Worm (Caenorhabditis elegans) whole organism, young adult: ENCODE data around the gene Y49F6B.2.

Source experiments
- F39B2.1 ChIP-seq: fragments of 200-800 bp; sonication (Bioruptor generic); IDR thresholded peaks from 2 replicates; pipeline ENCODE4 v1.3.6; 2022; ENCODE audit warnings: missing genetic modification reagents, missing genetic modification characterization, missing compliant biosample characterization
- dox-1 ChIP-seq: fragments of 200-800 bp; sonication (Bioruptor generic); IDR thresholded peaks from 2 replicates; pipeline ENCODE4 v1.3.6; 2022; ENCODE audit warnings: missing genetic modification reagents, missing genetic modification characterization, missing compliant biosample characterization
- hrde-1 ChIP-seq: sonication (generic microtip); optimal IDR thresholded peaks from 2 replicates; lab custom pipeline; 2016; ENCODE audit warnings: missing genetic modification characterization, mild to moderate bottlenecking, missing compliant biosample characterization, moderate library complexity, missing genotype, missing genetic modification reagents, borderline replicate concordance
- nhr-27 ChIP-seq: fragments of 200-800 bp; sonication (Bioruptor generic); optimal IDR thresholded peaks from 2 replicates; lab custom pipeline; 2018; ENCODE audit warnings: mild to moderate bottlenecking, missing genetic modification characterization, moderate library complexity, missing compliant biosample characterization
- rpc-1 ChIP-seq, 2 experiments: fragments of 150-350 bp in 1 of 2; sonication (generic microtip) in 1 of 2; optimal IDR thresholded peaks; 2 replicates each; lab custom pipeline; 2014 to 2018; ENCODE audit warnings: missing biosample characterization in 1 of 2, missing genetic modification characterization in 1 of 2, missing genetic modification reagents in 1 of 2, missing genotype in 1 of 2
- snpc-1.1 ChIP-seq: sonication (generic microtip); optimal IDR thresholded peaks from 2 replicates; lab custom pipeline; 2017; ENCODE audit warnings: missing genetic modification characterization, mild to moderate bottlenecking, missing compliant biosample characterization, antibody characterized with exemption, moderate library complexity, missing genotype, missing genetic modification reagents; ENCODE audit not compliant: insufficient read depth
- snpc-4 ChIP-seq, 5 experiments: fragments of 150-350 bp in 1 of 5; sonication (generic microtip) in 4 of 5; optimal IDR thresholded peaks; 2 replicates each; lab custom pipeline; 2014 to 2018; ENCODE audit warnings: missing genetic modification characterization in 5 of 5, missing biosample characterization in 3 of 5, antibody characterized with exemption in 2 of 5, mild to moderate bottlenecking in 2 of 5, missing compliant biosample characterization in 2 of 5, missing genotype in 2 of 5, moderate library complexity in 2 of 5, missing genetic modification reagents in 1 of 5
- zfh-2 ChIP-seq: fragments of 200-800 bp; sonication (Bioruptor generic); conservative IDR thresholded peaks from 2 replicates; pipeline ENCODE4 v1.3.6; 2022; ENCODE audit warnings: missing genetic modification reagents, missing genetic modification characterization, missing compliant biosample characterization
- ztf-3 ChIP-seq: fragments of 200-800 bp; sonication (Bioruptor generic); optimal IDR thresholded peaks from 2 replicates; lab custom pipeline; 2018; ENCODE audit warnings: mild to moderate bottlenecking, missing genetic modification characterization, missing compliant biosample characterization

- no peak for TF ChIP-seq zfh-2 (GFP tag; lab: Robert Waterston, UW)
- no peak for TF ChIP-seq hrde-1 (tag; lab: Kevin White, UChicago)
- TF ChIP-seq dox-1 (GFP tag; lab: Robert Waterston, UW), result no peak
- no peak for TF ChIP-seq snpc-4 (GFP tag; optimal IDR thresholded peaks at IDR 0.05; lab: Kevin White, UChicago)
- TF ChIP-seq snpc-4 (tag; optimal IDR thresholded peaks at IDR 0.05; lab: Kevin White, UChicago), result no peak
- no peak for TF ChIP-seq snpc-1.1 (tag; lab: Kevin White, UChicago)
- no peak for TF ChIP-seq F39B2.1
- TF ChIP-seq ztf-3 (GFP tag; lab: Kevin White, UChicago), result no peak
- TF ChIP-seq rpc-1 (optimal IDR thresholded peaks at IDR 0.05; lab: Kevin White, UChicago), result no peak
- no peak for TF ChIP-seq rpc-1 (tag; optimal IDR thresholded peaks at IDR 0.05; lab: Kevin White, UChicago)
- TF ChIP-seq nhr-27, result no peak
These were observed 39.7 kb upstream of the Y49F6B.2 start, which contains the start of gene C16C8.9 for ce11 chrII:3463097-3463496.
